Fruit fly (Drosophila melanogaster) whole organism, embryonic: Measurements from ENCODE around the gene Gel.

ENCODE experiments used
- Antp ChIP-seq: fragments of 200-800 bp; sonication (Bioruptor generic); optimal IDR thresholded peaks from 3 replicates; lab custom pipeline; 2016; ENCODE audit warnings: missing biosample characterization, missing genetic modification characterization
- Atf3 ChIP-seq: fragments of 200-800 bp; sonication (Bioruptor generic); optimal IDR thresholded peaks from 3 replicates; lab custom pipeline; 2016; ENCODE audit warnings: missing biosample characterization, missing genetic modification characterization
- Awh ChIP-seq: fragments of 200-800 bp; sonication (Bioruptor generic); IDR thresholded peaks from 2 replicates; pipeline ENCODE4, ENCODE4 v1.3.6; 2022; ENCODE audit warnings: missing biosample characterization, missing genetic modification characterization
- CG10267 ChIP-seq: fragments of 200-800 bp; sonication (Bioruptor generic); optimal IDR thresholded peaks from 2 replicates; lab custom pipeline; 2018; ENCODE audit warnings: missing biosample characterization, mild to moderate bottlenecking, missing genetic modification characterization, moderate library complexity
- CG17361 ChIP-seq: fragments of 200-800 bp; sonication (Bioruptor generic); IDR thresholded peaks from 3 replicates; pipeline ENCODE4 v1.3.6; 2022; ENCODE audit warnings: missing biosample characterization, missing genetic modification characterization
- CG18619 ChIP-seq: fragments of 200-800 bp; sonication (Bioruptor generic); optimal IDR thresholded peaks from 3 replicates; lab custom pipeline; 2017; ENCODE audit warnings: missing biosample characterization, mild to moderate bottlenecking, missing genetic modification characterization
- CG2875 ChIP-seq: fragments of 200-800 bp; sonication (Bioruptor generic); optimal IDR thresholded peaks from 2 replicates; lab custom pipeline; 2017; ENCODE audit warnings: missing biosample characterization, mild to moderate bottlenecking, missing genetic modification characterization, missing genetic modification reagents
- CG3163 ChIP-seq: fragments of 200-800 bp; sonication (Bioruptor generic); optimal IDR thresholded peaks from 3 replicates; lab custom pipeline; 2016; ENCODE audit warnings: missing biosample characterization, missing genetic modification characterization
- CG33213 ChIP-seq: fragments of 200-800 bp; sonication (Bioruptor generic); optimal IDR thresholded peaks from 3 replicates; lab custom pipeline; 2016; ENCODE audit warnings: missing biosample characterization, missing genetic modification characterization
- CG3995 ChIP-seq: fragments of 200-800 bp; sonication (Bioruptor generic); optimal IDR thresholded peaks from 3 replicates; lab custom pipeline; 2016; ENCODE audit warnings: missing biosample characterization, missing genetic modification characterization
- CG4282 ChIP-seq: fragments of 200-800 bp; sonication (Bioruptor generic); optimal IDR thresholded peaks from 2 replicates; lab custom pipeline; 2016; ENCODE audit warnings: missing biosample characterization, missing genetic modification characterization
- CG4328 ChIP-seq: fragments of 200-800 bp; sonication (Bioruptor generic); optimal IDR thresholded peaks from 3 replicates; lab custom pipeline; 2017; ENCODE audit warnings: missing biosample characterization, missing genetic modification reagents, missing genetic modification characterization
- CG6689 ChIP-seq: fragments of 200-800 bp; sonication (Bioruptor generic); IDR thresholded peaks from 2 replicates; pipeline ENCODE4 v1.3.6; 2022; ENCODE audit warnings: missing biosample characterization, missing genetic modification characterization
- CG8359 ChIP-seq: fragments of 200-800 bp; sonication (Bioruptor generic); optimal IDR thresholded peaks from 2 replicates; lab custom pipeline; 2017; ENCODE audit warnings: missing biosample characterization, mild to moderate bottlenecking, missing genetic modification characterization, borderline replicate concordance
- CG9609 ChIP-seq: fragments of 200-800 bp; sonication (Bioruptor generic); optimal IDR thresholded peaks from 3 replicates; lab custom pipeline; 2016; ENCODE audit warnings: missing biosample characterization, missing genetic modification characterization
- CG9797 ChIP-seq: fragments of 200-800 bp; sonication (Bioruptor generic); optimal IDR thresholded peaks from 3 replicates; lab custom pipeline; 2018; ENCODE audit warnings: missing biosample characterization, mild to moderate bottlenecking, missing genetic modification characterization
- Dll ChIP-seq: fragments of 200-800 bp; sonication (Bioruptor generic); IDR thresholded peaks from 4 replicates; pipeline ENCODE4 v1.3.6; 2022; ENCODE audit warnings: missing biosample characterization, missing genetic modification characterization; ENCODE audit not compliant: partially characterized antibody
- Ets65A ChIP-seq: fragments of 200-800 bp; sonication (Bioruptor generic); peaks from one replicate; lab custom pipeline; 2016; ENCODE audit warnings: missing biosample characterization, missing genetic modification characterization
- HLH54F ChIP-seq: fragments of 200-800 bp; sonication (Bioruptor generic); optimal IDR thresholded peaks from 3 replicates; lab custom pipeline; 2016; ENCODE audit warnings: missing biosample characterization, missing genetic modification characterization
- HmgZ ChIP-seq: fragments of 200-800 bp; sonication (Bioruptor generic); optimal IDR thresholded peaks from 2 replicates; lab custom pipeline; 2018; ENCODE audit warnings: missing biosample characterization, mild to moderate bottlenecking, missing genetic modification characterization
- NK7.1 ChIP-seq: fragments of 200-800 bp; sonication (Bioruptor generic); optimal IDR thresholded peaks from 3 replicates; lab custom pipeline; 2016; ENCODE audit warnings: missing biosample characterization, missing genetic modification characterization
- Nf-YC ChIP-seq: fragments of 200-800 bp; optimal IDR thresholded peaks from 3 replicates; lab custom pipeline; 2019; ENCODE audit warnings: missing biosample characterization, mild to moderate bottlenecking, missing genetic modification characterization, moderate library complexity
- YL-1 ChIP-seq: fragments of 200-800 bp; sonication (Bioruptor generic); optimal IDR thresholded peaks from 3 replicates; lab custom pipeline; 2017; ENCODE audit warnings: missing biosample characterization, mild to moderate bottlenecking, missing genetic modification characterization
- abd-A ChIP-seq: fragments of 200-800 bp; sonication (Bioruptor generic); optimal IDR thresholded peaks from 3 replicates; lab custom pipeline; 2019; ENCODE audit warnings: missing biosample characterization, mild to moderate bottlenecking, missing genetic modification characterization, moderate library complexity
- bigmax ChIP-seq: fragments of 200-800 bp; sonication (Bioruptor generic); optimal IDR thresholded peaks from 2 replicates; lab custom pipeline; 2018; ENCODE audit warnings: missing biosample characterization, mild to moderate bottlenecking, missing genetic modification characterization
- chinmo ChIP-seq: fragments of 200-800 bp; sonication (Bioruptor generic); IDR thresholded peaks from 4 replicates; pipeline ENCODE4 v1.3.6; 2022; ENCODE audit warnings: missing biosample characterization, missing genetic modification characterization; ENCODE audit not compliant: partially characterized antibody
- cwo ChIP-seq: fragments of 200-800 bp; sonication (Bioruptor generic); optimal IDR thresholded peaks from 3 replicates; lab custom pipeline; 2017; ENCODE audit warnings: missing biosample characterization, missing genetic modification characterization, mild to moderate bottlenecking, moderate library complexity, missing genetic modification reagents
- da ChIP-seq: fragments of 200-800 bp; sonication (Bioruptor generic); optimal IDR thresholded peaks from 2 replicates; lab custom pipeline; 2016; ENCODE audit warnings: missing biosample characterization, missing genetic modification characterization
- fd102C ChIP-seq: fragments of 200-800 bp; sonication (Bioruptor generic); optimal IDR thresholded peaks from 2 replicates; lab custom pipeline; 2018; ENCODE audit warnings: missing biosample characterization, mild to moderate bottlenecking, missing genetic modification characterization, moderate library complexity
- fd96Cb ChIP-seq: fragments of 200-800 bp; sonication (Bioruptor generic); optimal IDR thresholded peaks from 2 replicates; lab custom pipeline; 2018; ENCODE audit warnings: missing biosample characterization, mild to moderate bottlenecking, missing genetic modification characterization, moderate library complexity
- gro ChIP-seq: fragments of 200-800 bp; sonication (Bioruptor generic); optimal IDR thresholded peaks from 2 replicates; lab custom pipeline; 2016; ENCODE audit warnings: missing biosample characterization, missing genetic modification characterization
- gsb ChIP-seq: fragments of 200-800 bp; sonication (Bioruptor generic); IDR thresholded peaks from 2 replicates; pipeline ENCODE4 v1.3.6; 2022; ENCODE audit warnings: missing biosample characterization, missing genetic modification characterization
- gsb-n ChIP-seq: fragments of 200-800 bp; sonication (Bioruptor generic); optimal IDR thresholded peaks from 3 replicates; lab custom pipeline; 2018; ENCODE audit warnings: missing biosample characterization, mild to moderate bottlenecking, missing genetic modification characterization
- hkb ChIP-seq, 2 experiments: fragments of 200-800 bp in 1 of 2; fragments of >200 bp in 1 of 2; sonication (Bioruptor generic) in 1 of 2; IDR thresholded peaks in 1 of 2; optimal IDR thresholded peaks in 1 of 2; 2 replicates each; pipeline versions ENCODE4 v1.3.6 to Lab custom; 2017 to 2022; ENCODE audit warnings: missing biosample characterization in 1 of 2, missing genetic modification characterization in 1 of 2
- inv ChIP-seq: fragments of 200-800 bp; sonication (Bioruptor generic); IDR thresholded peaks from 2 replicates; pipeline ENCODE4 v1.3.6; 2022; ENCODE audit warnings: missing biosample characterization, missing genetic modification characterization; ENCODE audit not compliant: partially characterized antibody
- jing ChIP-seq: fragments of 200-800 bp; sonication (Bioruptor generic); optimal IDR thresholded peaks from 2 replicates; lab custom pipeline; 2018; ENCODE audit warnings: missing biosample characterization, mild to moderate bottlenecking, missing genetic modification characterization
- jumu ChIP-seq: fragments of 200-800 bp; sonication (Bioruptor generic); optimal IDR thresholded peaks from 3 replicates; lab custom pipeline; 2016; ENCODE audit warnings: missing biosample characterization, missing genetic modification characterization
- nmo ChIP-seq: fragments of 200-800 bp; sonication (Bioruptor generic); optimal IDR thresholded peaks from 2 replicates; lab custom pipeline; 2018; ENCODE audit warnings: missing biosample characterization, mild to moderate bottlenecking, missing genetic modification characterization, moderate library complexity
- nom ChIP-seq: fragments of 200-800 bp; sonication (Bioruptor generic); optimal IDR thresholded peaks from 2 replicates; lab custom pipeline; 2017; ENCODE audit warnings: missing biosample characterization, missing genetic modification characterization, mild to moderate bottlenecking, moderate library complexity, missing genetic modification reagents
- pan ChIP-seq, 4 experiments: fragments of >200 bp in 3 of 4; fragments of 200-800 bp in 1 of 4; sonication (Bioruptor generic) in 1 of 4; optimal IDR thresholded peaks in 3 of 4; IDR thresholded peaks in 1 of 4; 2 replicates each; pipeline versions ENCODE4 v1.3.6 to Lab custom; 2017 to 2022; ENCODE audit warnings: missing biosample characterization in 2 of 4, missing genetic modification characterization in 2 of 4, mixed read lengths in 1 of 4
- pzg ChIP-seq: fragments of 200-800 bp; sonication (Bioruptor generic); optimal IDR thresholded peaks from 3 replicates; lab custom pipeline; 2018; ENCODE audit warnings: missing biosample characterization, mild to moderate bottlenecking, missing genetic modification characterization, moderate library complexity
- sens ChIP-seq: fragments of 200-800 bp; sonication (Bioruptor generic); peaks from one replicate; lab custom pipeline; 2016; ENCODE audit warnings: missing biosample characterization, missing genetic modification characterization
- slou ChIP-seq: fragments of 200-800 bp; sonication (Bioruptor generic); optimal IDR thresholded peaks from 3 replicates; lab custom pipeline; 2016; ENCODE audit warnings: missing biosample characterization, missing genetic modification characterization
- ssp ChIP-seq: fragments of 200-800 bp; sonication (Bioruptor generic); IDR thresholded peaks from 2 replicates; pipeline ENCODE4 v1.3.6; 2022; ENCODE audit warnings: missing biosample characterization, missing genetic modification characterization
- tin ChIP-seq: fragments of 200-800 bp; sonication (Bioruptor generic); optimal IDR thresholded peaks from 3 replicates; lab custom pipeline; 2016; ENCODE audit warnings: missing biosample characterization, missing genetic modification characterization
- trem ChIP-seq: fragments of 200-800 bp; optimal IDR thresholded peaks from 3 replicates; lab custom pipeline; 2019; ENCODE audit warnings: missing biosample characterization, mild to moderate bottlenecking, missing genetic modification characterization, moderate library complexity
- ttk ChIP-seq: fragments of 200-800 bp; sonication (Bioruptor generic); IDR thresholded peaks from 2 replicates; pipeline ENCODE4 v2.1.2; 2022; ENCODE audit warnings: missing biosample characterization, missing genetic modification characterization
- tx ChIP-seq: fragments of 200-800 bp; sonication (Bioruptor generic); optimal IDR thresholded peaks from 2 replicates; lab custom pipeline; 2016; ENCODE audit warnings: missing biosample characterization, missing genetic modification characterization
- wdn ChIP-seq: fragments of 200-800 bp; sonication (Bioruptor generic); IDR thresholded peaks from 2 replicates; pipeline ENCODE4 v1.3.6; 2022; ENCODE audit warnings: missing biosample characterization, missing genetic modification characterization
- zen2 ChIP-seq: fragments of 200-800 bp; sonication (Bioruptor generic); IDR thresholded peaks from 3 replicates; pipeline ENCODE4 v1.3.6; 2022; ENCODE audit warnings: missing biosample characterization, missing genetic modification characterization; ENCODE audit not compliant: partially characterized antibody

Gene Gel

dm6 chr3R:4220780-4221179, 14.2 kb upstream of the Gel start (continued):
- TF ChIP-seq abd-A (tag; lab: Kevin White, UChicago): no peak
- TF ChIP-seq tx: no peak
- TF ChIP-seq Nf-YC (tag; lab: Kevin White, UChicago): peak; percentile 46
- TF ChIP-seq CG18619: no peak
- TF ChIP-seq cwo (GFP tag; lab: Kevin White, UChicago): no peak
- TF ChIP-seq ssp (GFP tag; lab: Robert Waterston, UW): peak; percentile 48; the same call in 1 of the 2 replicates
- TF ChIP-seq slou (GFP tag; lab: Kevin White, UChicago): no peak
- TF ChIP-seq CG10267 (tag; lab: Kevin White, UChicago): peak; percentile 45
- no peak for TF ChIP-seq CG4328 (GFP tag; lab: Kevin White, UChicago)
- TF ChIP-seq Awh (GFP tag; lab: Robert Waterston, UW): no peak
- TF ChIP-seq CG33213 (GFP tag; lab: Kevin White, UChicago): peak; percentile 84
- peak; percentile 7 for TF ChIP-seq CG9609 (GFP tag; lab: Kevin White, UChicago)
- TF ChIP-seq hkb (optimal IDR thresholded peaks at IDR 0.05; lab: Kevin White, UChicago): peak; percentile 23
- no peak for TF ChIP-seq hkb (GFP tag; IDR thresholded peaks at IDR 0.05; lab: Robert Waterston, UW)
- TF ChIP-seq pzg (GFP tag; lab: Kevin White, UChicago): peak; percentile 97
- peak; percentile 18 for TF ChIP-seq NK7.1 (GFP tag; lab: Kevin White, UChicago)
- TF ChIP-seq YL-1 (GFP tag; lab: Kevin White, UChicago): peak; percentile 87
- no peak for TF ChIP-seq CG8359 (GFP tag; lab: Kevin White, UChicago)
- no peak for TF ChIP-seq pan (optimal IDR thresholded peaks at IDR 0.05; lab: Kevin White, UChicago)
- TF ChIP-seq pan (GFP tag; optimal IDR thresholded peaks at IDR 0.05 in 1 of 2, IDR thresholded peaks at IDR 0.05 in 1 of 2): no peak
- peak; percentile 73 for TF ChIP-seq sens (GFP tag; lab: Kevin White, UChicago)
- TF ChIP-seq HmgZ (tag; lab: Kevin White, UChicago): peak; percentile 74
- peak; percentile 28 for TF ChIP-seq CG3163 (GFP tag; lab: Kevin White, UChicago)
- TF ChIP-seq Antp (GFP tag; lab: Kevin White, UChicago): peak; percentile 36
- TF ChIP-seq zen2 (GFP tag; lab: Robert Waterston, UW): peak; percentile 97
- no peak for TF ChIP-seq CG4282 (GFP tag; lab: Kevin White, UChicago)
- peak; percentile 98 for TF ChIP-seq chinmo
- no peak for TF ChIP-seq nom (GFP tag; lab: Kevin White, UChicago)
- TF ChIP-seq fd96Cb (tag; lab: Kevin White, UChicago): no peak
- TF ChIP-seq CG2875 (GFP tag; lab: Kevin White, UChicago): no peak
- TF ChIP-seq HLH54F: no peak
- TF ChIP-seq gsb (GFP tag; lab: Robert Waterston, UW): no peak
- TF ChIP-seq CG6689 (GFP tag; lab: Robert Waterston, UW): no peak
- no peak for TF ChIP-seq Atf3 (GFP tag; lab: Kevin White, UChicago)
- TF ChIP-seq Ets65A (GFP tag; lab: Kevin White, UChicago): peak; percentile 87
- no peak for TF ChIP-seq bigmax (GFP tag; lab: Kevin White, UChicago)
- TF ChIP-seq fd102C (GFP tag; lab: Kevin White, UChicago): no peak
- peak; percentile 40 for TF ChIP-seq jumu (GFP tag; lab: Kevin White, UChicago)
- TF ChIP-seq CG17361: peak; percentile 47; the same call in 1 of the 3 replicates
- TF ChIP-seq da (GFP tag; lab: Kevin White, UChicago): no peak
- TF ChIP-seq gro: peak; percentile 47
- no peak; the same call in 1 of the 2 replicates for TF ChIP-seq wdn (GFP tag; lab: Robert Waterston, UW)
- TF ChIP-seq CG3995 (GFP tag; lab: Kevin White, UChicago): peak; percentile 52
- TF ChIP-seq gsb-n: no peak
- TF ChIP-seq ttk (GFP tag; lab: Robert Waterston, UW): no peak
- peak; percentile 95 for TF ChIP-seq Dll (GFP tag; lab: Robert Waterston, UW)
- TF ChIP-seq inv: peak; percentile 97
- TF ChIP-seq jing (GFP tag; lab: Kevin White, UChicago): no peak
- TF ChIP-seq trem: peak; percentile 69
- TF ChIP-seq CG9797 (GFP tag; lab: Kevin White, UChicago): peak; percentile 31
- peak; percentile 53 for TF ChIP-seq nmo
- peak; percentile 56 for TF ChIP-seq tin (GFP tag; lab: Kevin White, UChicago)
